Worm (Caenorhabditis elegans) whole organism, late embryonic: ENCODE measurements around the gene ugt-49.

ENCODE experiments used
- ama-1 ChIP-seq: fragments of 150-350 bp; optimal IDR thresholded peaks from 2 replicates; lab custom pipeline; 2014
- elt-2 ChIP-seq: sonication (generic microtip); optimal IDR thresholded peaks from 2 replicates; lab custom pipeline; 2016; ENCODE audit warnings: missing genetic modification reagents, missing genetic modification characterization, missing compliant biosample characterization
- fax-1 ChIP-seq: sonication (generic microtip); optimal IDR thresholded peaks from 2 replicates; lab custom pipeline; 2016; ENCODE audit warnings: missing genotype, missing genetic modification characterization, missing compliant biosample characterization
- fkh-10 ChIP-seq: fragments of 150-350 bp; optimal IDR thresholded peaks from 2 replicates; lab custom pipeline; 2014; ENCODE audit warnings: missing biosample characterization, missing genetic modification reagents, missing genetic modification characterization
- odd-2 ChIP-seq: sonication (generic microtip); optimal IDR thresholded peaks from 2 replicates; lab custom pipeline; 2017; ENCODE audit warnings: antibody characterized with exemption, mild to moderate bottlenecking, missing genetic modification characterization, missing compliant biosample characterization
- pag-3 ChIP-seq: sonication (generic microtip); optimal IDR thresholded peaks from 2 replicates; lab custom pipeline; 2016; ENCODE audit warnings: missing compliant biosample characterization, missing genetic modification characterization, borderline replicate concordance
- pqm-1 ChIP-seq: sonication (generic microtip); optimal IDR thresholded peaks from 2 replicates; lab custom pipeline; 2016; ENCODE audit warnings: missing genetic modification characterization, missing compliant biosample characterization

DNA sequence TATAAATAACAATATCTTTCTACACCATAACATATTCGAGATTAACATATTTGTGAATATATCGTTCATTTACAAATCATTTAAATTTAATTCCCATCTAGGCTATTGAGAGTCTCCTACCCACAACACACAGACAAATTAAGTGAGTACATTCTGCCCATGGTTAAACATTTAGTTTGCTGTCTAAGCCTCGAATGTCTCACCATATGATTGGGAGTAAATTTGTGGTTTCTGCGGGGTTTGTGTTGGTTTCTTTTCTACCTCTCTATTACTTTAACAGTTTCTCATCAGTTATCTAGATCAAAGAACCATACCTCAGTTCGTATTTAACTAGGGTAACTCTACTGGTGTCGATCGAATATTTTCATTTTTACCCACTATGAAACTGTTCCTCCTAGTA lies 26.3 kb downstream of the ugt-49 start, which contains the start of gene ugt-2:
- TF ChIP-seq pqm-1 (tag; lab: Kevin White, UChicago) (no peak), fax-1 (no peak), elt-2 (tag; lab: Kevin White, UChicago) (no peak), pag-3 (tag; lab: Kevin White, UChicago) (no peak), odd-2 (tag; lab: Kevin White, UChicago) (no peak), fkh-10 (GFP tag; lab: Kevin White, UChicago) (no peak), ama-1 (lab: Kevin White, UChicago) (no peak)
